Worm (Caenorhabditis elegans) whole organism, early embryonic: ENCODE data around the gene srd-55.

Experiments used
- B0310.2 ChIP-seq: sonication (generic microtip); optimal IDR thresholded peaks from 2 replicates; lab custom pipeline; 2016; ENCODE audit warnings: mild to moderate bottlenecking, missing genetic modification characterization, missing compliant biosample characterization
- F13C5.2 ChIP-seq: sonication (generic microtip); optimal IDR thresholded peaks from 2 replicates; lab custom pipeline; 2017; ENCODE audit warnings: mild to moderate bottlenecking, missing genetic modification characterization, inconsistent platforms, missing compliant biosample characterization
- aly-1 ChIP-seq: sonication (generic microtip); optimal IDR thresholded peaks from 2 replicates; lab custom pipeline; 2016; ENCODE audit warnings: missing genetic modification characterization, missing compliant biosample characterization
- ama-1 ChIP-seq: fragments of 150-350 bp; optimal IDR thresholded peaks from 2 replicates; lab custom pipeline; 2014
- ceh-13 ChIP-seq: fragments of 200-800 bp; sonication (Bioruptor generic); optimal IDR thresholded peaks from 2 replicates; lab custom pipeline; 2018; ENCODE audit warnings: mild to moderate bottlenecking, missing genetic modification characterization, missing compliant biosample characterization
- ceh-36 ChIP-seq: sonication (generic microtip); optimal IDR thresholded peaks from 2 replicates; lab custom pipeline; 2016; ENCODE audit warnings: missing genetic modification characterization, inconsistent platforms, missing compliant biosample characterization
- ets-7 ChIP-seq: sonication (generic microtip); optimal IDR thresholded peaks from 2 replicates; lab custom pipeline; 2016; ENCODE audit warnings: missing genotype, missing genetic modification characterization, missing compliant biosample characterization
- flt-1 ChIP-seq: fragments of 200-800 bp; sonication (Bioruptor generic); IDR thresholded peaks from 2 replicates; pipeline ENCODE4 v1.3.6; 2022; ENCODE audit warnings: missing genetic modification characterization, missing compliant biosample characterization
- hmbx-1 ChIP-seq: sonication (generic microtip); optimal IDR thresholded peaks from 2 replicates; lab custom pipeline; 2016; ENCODE audit warnings: mild to moderate bottlenecking, missing genetic modification characterization, missing compliant biosample characterization
- hmg-4 ChIP-seq: fragments of 200-800 bp; sonication (Bioruptor generic); optimal IDR thresholded peaks from 2 replicates; lab custom pipeline; 2018; ENCODE audit warnings: mild to moderate bottlenecking, missing genetic modification characterization, missing compliant biosample characterization
- hnd-1 ChIP-seq: sonication (generic microtip); optimal IDR thresholded peaks from 2 replicates; lab custom pipeline; 2016; ENCODE audit warnings: missing genetic modification characterization, missing compliant biosample characterization
- pes-1 ChIP-seq: fragments of 200-800 bp; sonication (Bioruptor generic); IDR thresholded peaks from 2 replicates; pipeline ENCODE4 v1.3.6; 2022; ENCODE audit warnings: missing genetic modification reagents, missing genetic modification characterization, missing compliant biosample characterization
- scrt-1 ChIP-seq: fragments of 200-800 bp; sonication (Bioruptor generic); IDR thresholded peaks from 2 replicates; pipeline ENCODE4 v1.3.6; 2022; ENCODE audit warnings: missing genetic modification characterization, missing compliant biosample characterization
- sea-1 ChIP-seq: fragments of 200-800 bp; sonication (Bioruptor generic); conservative IDR thresholded peaks from 2 replicates; pipeline ENCODE4 v1.3.6; 2022; ENCODE audit warnings: missing genetic modification characterization, missing compliant biosample characterization
- tbx-11 ChIP-seq: fragments of 200-800 bp; sonication (Bioruptor generic); IDR thresholded peaks from 2 replicates; pipeline ENCODE4 v1.3.6; 2022; ENCODE audit warnings: missing genetic modification characterization, missing compliant biosample characterization
- tbx-37 ChIP-seq: fragments of 200-800 bp; sonication (Bioruptor generic); conservative IDR thresholded peaks from 2 replicates; pipeline ENCODE4 v1.3.6; 2022; ENCODE audit warnings: missing genetic modification reagents, missing genetic modification characterization, missing compliant biosample characterization
- tra-4 ChIP-seq: sonication (generic microtip); optimal IDR thresholded peaks from 2 replicates; lab custom pipeline; 2017; ENCODE audit warnings: missing genetic modification characterization, missing compliant biosample characterization

The srd-55 gene

DNA sequence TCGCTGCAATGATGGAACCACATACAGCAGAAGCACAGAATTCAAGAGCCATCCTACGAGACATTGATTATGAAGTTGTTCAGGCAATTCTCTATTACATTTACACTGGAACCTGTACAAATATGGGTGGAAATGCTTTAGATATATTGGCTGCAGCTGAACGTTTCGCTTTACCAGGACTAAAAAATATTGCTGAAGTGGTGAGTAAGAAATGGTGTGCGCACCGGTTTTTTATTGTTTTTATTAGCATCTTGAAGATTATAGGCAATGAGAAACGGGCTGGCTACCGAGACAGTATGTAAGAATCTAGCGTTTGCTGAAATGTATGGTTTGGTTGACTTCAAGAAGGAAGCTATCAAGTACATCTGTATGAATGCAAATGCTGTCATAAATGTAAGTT lies 12.2 kb upstream of the srd-55 start:
- TF ChIP-seq sea-1 (GFP tag; lab: Robert Waterston, UW) (no peak), aly-1 (tag; lab: Kevin White, UChicago) (no peak), ets-7 (no peak), B0310.2 (tag; lab: Kevin White, UChicago) (no peak), pes-1 (no peak), scrt-1 (GFP tag; lab: Robert Waterston, UW) (no peak), ceh-36 (tag; lab: Kevin White, UChicago) (no peak), hmbx-1 (tag; lab: Kevin White, UChicago) (no peak), hnd-1 (tag; lab: Kevin White, UChicago) (no peak), ama-1 (lab: Kevin White, UChicago) (no peak), tra-4 (tag; lab: Kevin White, UChicago) (no peak), ceh-13 (GFP tag; lab: Kevin White, UChicago) (no peak), tbx-11 (no peak), F13C5.2 (tag; lab: Kevin White, UChicago) (no peak), flt-1 (GFP tag; lab: Robert Waterston, UW) (no peak), tbx-37 (no peak), hmg-4 (GFP tag; lab: Kevin White, UChicago) (no peak)

- TF ChIP-seq scrt-1 (GFP tag; lab: Robert Waterston, UW) (no peak), tbx-37 (no peak), pes-1 (no peak), tra-4 (tag; lab: Kevin White, UChicago) (no peak), ceh-36 (tag; lab: Kevin White, UChicago) (no peak), sea-1 (GFP tag; lab: Robert Waterston, UW) (no peak), ets-7 (no peak), aly-1 (tag; lab: Kevin White, UChicago) (no peak), F13C5.2 (tag; lab: Kevin White, UChicago) (no peak), hnd-1 (tag; lab: Kevin White, UChicago) (no peak), tbx-11 (no peak), hmbx-1 (tag; lab: Kevin White, UChicago) (no peak), B0310.2 (tag; lab: Kevin White, UChicago) (no peak), ceh-13 (GFP tag; lab: Kevin White, UChicago) (no peak), hmg-4 (GFP tag; lab: Kevin White, UChicago) (no peak)
These were observed 10.9 kb upstream of the srd-55 start for ce11 chrII:7397273-7397840.

DNA sequence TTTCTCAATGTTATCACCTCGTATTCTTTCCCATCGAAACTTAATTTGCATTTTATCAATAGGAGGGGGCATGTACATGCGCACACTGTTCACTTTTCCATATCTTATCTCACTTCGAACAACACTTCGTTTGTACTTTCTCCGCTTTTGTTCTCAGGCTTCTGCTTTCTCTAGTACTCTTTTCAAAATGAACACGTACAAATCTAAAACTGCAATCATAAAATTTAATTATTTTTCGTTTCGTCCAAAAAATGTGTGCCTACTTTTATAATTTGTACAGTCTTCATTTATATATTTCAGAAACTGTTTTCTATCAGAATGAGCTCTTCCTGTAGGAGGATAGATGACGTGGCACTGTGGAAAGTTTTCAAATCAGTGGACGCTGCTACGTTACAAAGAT lies 9.6 kb upstream of the srd-55 start, which contains the start of gene C07D10.1:
TSS of gene C07D10.1 (plus strand) at position 301 of the 400 bp plus-strand sequence.
- no peak for TF ChIP-seq aly-1 (tag; lab: Kevin White, UChicago)
- TF ChIP-seq hmbx-1 (tag; lab: Kevin White, UChicago) = no peak
- TF ChIP-seq B0310.2 (tag; lab: Kevin White, UChicago) = no peak
- TF ChIP-seq pes-1 = no peak
- no peak for TF ChIP-seq ets-7
- TF ChIP-seq flt-1 (GFP tag; lab: Robert Waterston, UW) = no peak
- no peak for TF ChIP-seq tbx-11
- TF ChIP-seq ceh-36 (tag; lab: Kevin White, UChicago) = no peak
- TF ChIP-seq scrt-1 (GFP tag; lab: Robert Waterston, UW) = no peak
- no peak for TF ChIP-seq sea-1 (GFP tag; lab: Robert Waterston, UW)
- TF ChIP-seq ama-1 (lab: Kevin White, UChicago) = no peak
- TF ChIP-seq hnd-1 (tag; lab: Kevin White, UChicago) = no peak

DNA sequence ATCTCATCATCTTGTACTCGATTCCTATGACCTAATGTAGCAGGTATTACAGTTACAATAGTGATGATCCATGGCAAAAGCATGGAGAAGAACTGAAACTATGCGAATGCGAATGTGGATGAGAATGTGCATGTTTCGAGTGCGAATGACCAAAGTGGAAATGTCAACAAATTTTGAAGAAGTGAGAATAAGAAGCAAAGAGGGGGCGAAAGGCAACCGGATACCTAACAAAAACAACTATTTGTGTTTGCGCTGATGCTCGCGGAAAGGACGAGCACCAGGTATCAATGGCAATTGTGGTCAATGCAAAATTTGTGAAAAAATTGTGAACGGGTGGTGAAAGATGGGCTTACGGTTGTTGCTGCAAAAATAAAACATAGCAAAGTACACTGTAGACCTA lies 5.7 kb upstream of the srd-55 start, which contains the start of gene nas-7:
TSS of gene nas-7 (minus strand) at position 101 of the 400 bp plus-strand sequence.
- TF ChIP-seq ceh-36 (tag; lab: Kevin White, UChicago) (no peak), ceh-13 (GFP tag; lab: Kevin White, UChicago) (no peak), F13C5.2 (tag; lab: Kevin White, UChicago) (no peak), tbx-11 (no peak), hmbx-1 (tag; lab: Kevin White, UChicago) (no peak), hnd-1 (tag; lab: Kevin White, UChicago) (no peak), aly-1 (tag; lab: Kevin White, UChicago) (no peak), ama-1 (lab: Kevin White, UChicago) (no peak), tra-4 (tag; lab: Kevin White, UChicago) (no peak), B0310.2 (tag; lab: Kevin White, UChicago) (no peak)

DNA sequence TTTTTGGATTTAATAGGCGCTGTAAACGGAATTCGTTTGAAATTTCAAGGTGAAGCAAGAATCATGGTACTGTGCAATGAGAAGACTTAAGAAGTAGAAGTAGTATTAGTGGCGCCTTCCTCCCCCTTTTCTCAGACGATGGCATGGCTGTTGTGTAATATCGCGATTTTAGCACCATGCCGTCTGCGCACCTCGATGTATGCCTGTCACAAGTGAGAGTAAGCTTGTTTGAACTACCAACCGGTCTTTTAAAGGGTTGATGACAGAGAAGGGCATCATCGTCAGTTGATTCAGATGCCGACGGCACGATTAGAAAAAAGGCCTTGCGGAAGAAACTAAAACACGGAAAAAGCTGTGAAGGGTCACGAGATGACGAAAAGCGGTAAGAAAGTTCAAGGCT lies 4.3 kb upstream of the srd-55 start:
- TF ChIP-seq aly-1 (tag; lab: Kevin White, UChicago) (no peak), hnd-1 (tag; lab: Kevin White, UChicago) (no peak), sea-1 (GFP tag; lab: Robert Waterston, UW) (no peak), tbx-11 (no peak), tbx-37 (no peak), ets-7 (no peak), pes-1 (no peak), hmbx-1 (tag; lab: Kevin White, UChicago) (no peak), tra-4 (tag; lab: Kevin White, UChicago) (no peak), ceh-13 (GFP tag; lab: Kevin White, UChicago) (no peak), flt-1 (GFP tag; lab: Robert Waterston, UW) (no peak), ama-1 (lab: Kevin White, UChicago) (no peak), scrt-1 (GFP tag; lab: Robert Waterston, UW) (no peak)

ce11 chrII:7405262-7405661 lies 3.0 kb upstream of the srd-55 start:
- TF ChIP-seq sea-1 (GFP tag; lab: Robert Waterston, UW) (no peak), B0310.2 (tag; lab: Kevin White, UChicago) (no peak), hnd-1 (tag; lab: Kevin White, UChicago) (no peak), ama-1 (lab: Kevin White, UChicago) (no peak), scrt-1 (GFP tag; lab: Robert Waterston, UW) (no peak), hmbx-1 (tag; lab: Kevin White, UChicago) (no peak), ets-7 (no peak), F13C5.2 (tag; lab: Kevin White, UChicago) (no peak), ceh-36 (tag; lab: Kevin White, UChicago) (no peak), tbx-11 (no peak), ceh-13 (GFP tag; lab: Kevin White, UChicago) (no peak), pes-1 (no peak)

DNA sequence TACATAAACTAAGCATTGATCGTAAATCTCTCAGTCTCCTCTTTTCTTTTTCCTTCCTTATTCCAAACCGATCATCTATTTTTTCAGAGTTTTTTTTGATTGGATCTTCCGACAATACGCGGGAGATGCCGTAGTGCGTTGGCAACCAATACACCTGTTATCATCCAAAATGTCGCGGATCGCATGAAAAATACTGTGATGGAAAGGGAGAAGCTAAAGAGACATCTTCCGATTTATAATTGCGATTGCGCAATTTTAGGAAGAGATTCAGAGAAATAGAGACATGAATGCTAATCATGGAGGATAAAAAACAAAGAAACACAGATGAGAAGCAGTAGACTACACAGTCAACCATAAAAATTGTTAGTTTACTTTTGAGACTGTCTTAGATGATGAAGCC lies 1.9 kb upstream of the srd-55 start:
- no peak for TF ChIP-seq ets-7
